1 fruit fly cellular context compared by ENCODE assay signal in the genomic region with DNA sequence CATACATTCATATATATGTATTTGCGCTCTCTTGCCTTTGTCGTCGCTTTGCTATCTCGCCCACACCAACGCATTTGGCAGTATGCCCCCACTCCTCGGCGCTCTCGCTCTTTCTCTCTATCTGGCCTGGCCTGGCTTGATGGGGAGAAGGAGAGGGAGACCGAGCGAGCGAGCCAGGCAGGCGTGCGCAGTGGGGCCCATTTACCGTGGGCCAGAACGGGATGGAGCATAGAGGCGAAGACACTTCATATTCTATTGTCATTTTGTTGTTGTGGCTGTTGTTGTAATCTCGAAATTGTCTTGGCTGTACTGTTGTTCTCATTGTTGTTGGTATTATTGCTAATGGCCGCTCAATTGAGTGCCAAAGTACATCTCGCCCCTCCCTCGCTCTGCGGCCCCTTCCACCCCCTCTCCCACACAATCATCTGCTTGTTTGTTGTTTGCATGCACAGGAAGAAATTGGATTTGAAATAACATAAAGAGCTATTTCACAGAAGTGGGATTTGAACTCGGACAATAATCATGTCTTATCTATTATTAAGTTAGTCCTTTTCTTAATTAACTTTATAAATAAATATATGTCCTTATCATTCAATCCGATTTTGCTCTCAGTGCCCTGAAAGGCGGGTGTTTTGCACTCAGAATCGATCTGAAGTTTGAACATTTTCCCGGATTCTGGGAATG.
TF ChIP-seq lines count a peak whose summit lies in the region.

No protein-coding gene starts in this region.

TF ChIP-seq in whole organism, embryonic, 481 proteins besides CTCF, POLR2A, EP300 and RAD21 (continued from another document):
- TF ChIP-seq CG13123 (GFP tag; optimal IDR thresholded peaks at IDR 0.05; lab: Kevin White, UChicago) (peak; percentile 72), CG7963 (GFP tag; IDR thresholded peaks at IDR 0.05; lab: Robert Waterston, UW; ENCODE audit: partially characterized antibody) (no peak), gfzf (GFP tag; optimal IDR thresholded peaks at IDR 0.05; lab: Kevin White, UChicago) (no peak), tap (tag; optimal IDR thresholded peaks at IDR 0.05; lab: Kevin White, UChicago) (peak; percentile 84), sim (GFP tag; IDR thresholded peaks at IDR 0.05; lab: Robert Waterston, UW) (peak; percentile 77), CG18619 (GFP tag; optimal IDR thresholded peaks at IDR 0.05; lab: Kevin White, UChicago) (peak; percentile 89), MTF-1 (GFP tag; optimal IDR thresholded peaks at IDR 0.05; lab: Kevin White, UChicago; ENCODE audit: borderline replicate concordance) (peak; percentile 73), CG3838 (GFP tag; optimal IDR thresholded peaks at IDR 0.05; lab: Kevin White, UChicago) (peak; percentile 58), psq (GFP tag; optimal IDR thresholded peaks at IDR 0.05; lab: Kevin White, UChicago) (peak; percentile 60), CG9437 (GFP tag; optimal IDR thresholded peaks at IDR 0.05; lab: Kevin White, UChicago) (peak; percentile 84), stwl (tag; optimal IDR thresholded peaks at IDR 0.05; lab: Kevin White, UChicago) (peak; percentile 37), stc (GFP tag; IDR thresholded peaks at IDR 0.05; lab: Robert Waterston, UW) (peak; percentile 87), CG11504 (tag; optimal IDR thresholded peaks at IDR 0.05; lab: Kevin White, UChicago) (peak; percentile 91), CG3847 (GFP tag; IDR thresholded peaks at IDR 0.05; lab: Robert Waterston, UW) (peak; percentile 90), CHES-1-like (GFP tag; optimal IDR thresholded peaks at IDR 0.05; lab: Kevin White, UChicago) (no peak), Fer1 (GFP tag; optimal IDR thresholded peaks at IDR 0.05; lab: Kevin White, UChicago) (peak; percentile 81), Sox102F (GFP tag; optimal IDR thresholded peaks at IDR 0.05; lab: Kevin White, UChicago) (peak; percentile 89), Oli (tag; optimal IDR thresholded peaks at IDR 0.05; lab: Kevin White, UChicago) (peak; percentile 90), Hmr (GFP tag; optimal IDR thresholded peaks at IDR 0.05; lab: Kevin White, UChicago) (peak; percentile 90)
TF ChIP-seq in whole organism, embryonic: peak in this region for 392.
